Worm (Caenorhabditis elegans) whole organism, L3 larva: Measurements from ENCODE around the gene D2007.1.

Source experiments
- R02D3.7 ChIP-seq: fragments of 150-350 bp; optimal IDR thresholded peaks from 2 replicates; lab custom pipeline; 2014; ENCODE audit warnings: missing biosample characterization, missing genetic modification characterization
- ZK546.5 ChIP-seq: sonication (generic microtip); optimal IDR thresholded peaks from 2 replicates; lab custom pipeline; 2017; ENCODE audit warnings: missing biosample characterization, missing genetic modification characterization
- ama-1 ChIP-seq: fragments of 150-350 bp; optimal IDR thresholded peaks from 2 replicates; lab custom pipeline; 2018
- ceh-16 ChIP-seq: sonication (generic microtip); optimal IDR thresholded peaks from 2 replicates; lab custom pipeline; 2017; ENCODE audit warnings: missing biosample characterization, missing genetic modification characterization
- ceh-82 ChIP-seq: fragments of 150-350 bp; optimal IDR thresholded peaks from 2 replicates; lab custom pipeline; 2014; ENCODE audit warnings: missing biosample characterization, missing genetic modification characterization
- ceh-9 ChIP-seq: sonication (generic microtip); optimal IDR thresholded peaks from 2 replicates; lab custom pipeline; 2018; ENCODE audit warnings: missing biosample characterization, missing genetic modification characterization
- egl-27 ChIP-seq: sonication (generic microtip); optimal IDR thresholded peaks from 4 replicates; lab custom pipeline; 2017; ENCODE audit warnings: missing biosample characterization, missing genetic modification reagents, missing genetic modification characterization
- egl-5 ChIP-seq: fragments of 150-350 bp; optimal IDR thresholded peaks from 2 replicates; lab custom pipeline; 2017; ENCODE audit warnings: missing biosample characterization, missing genetic modification reagents, missing genetic modification characterization, inconsistent platforms
- elt-2 ChIP-seq: sonication (generic microtip); optimal IDR thresholded peaks from 2 replicates; lab custom pipeline; 2016; ENCODE audit warnings: missing genetic modification reagents, mild to moderate bottlenecking, missing genetic modification characterization, missing compliant biosample characterization
- fkh-10 ChIP-seq: sonication (generic microtip); optimal IDR thresholded peaks from 2 replicates; lab custom pipeline; 2017; ENCODE audit warnings: missing biosample characterization, missing genetic modification reagents, missing genetic modification characterization
- fkh-2 ChIP-seq: fragments of 150-350 bp; optimal IDR thresholded peaks from 2 replicates; lab custom pipeline; 2014; ENCODE audit warnings: missing biosample characterization, missing genetic modification reagents, missing genetic modification characterization
- fos-1 ChIP-seq: fragments of 150-350 bp; optimal IDR thresholded peaks from 2 replicates; lab custom pipeline; 2014; ENCODE audit warnings: missing biosample characterization, missing genetic modification characterization
- jun-1 ChIP-seq: fragments of 150-350 bp; optimal IDR thresholded peaks from 2 replicates; lab custom pipeline; 2014; ENCODE audit warnings: missing biosample characterization, missing genetic modification reagents, missing genetic modification characterization
- lin-15B ChIP-seq: fragments of 150-350 bp; optimal IDR thresholded peaks from 2 replicates; lab custom pipeline; 2014; ENCODE audit warnings: missing biosample characterization, missing genetic modification characterization
- lin-39 ChIP-seq: fragments of 150-350 bp; optimal IDR thresholded peaks from 2 replicates; lab custom pipeline; 2018; ENCODE audit warnings: missing biosample characterization, missing genetic modification reagents, missing genetic modification characterization
- lsy-12 ChIP-seq: sonication (generic microtip); optimal IDR thresholded peaks from 2 replicates; lab custom pipeline; 2016; ENCODE audit warnings: mild to moderate bottlenecking, missing genetic modification characterization, missing compliant biosample characterization
- mdl-1 ChIP-seq: fragments of 150-350 bp; optimal IDR thresholded peaks from 2 replicates; lab custom pipeline; 2014; ENCODE audit warnings: missing biosample characterization, missing genetic modification characterization
- mml-1 ChIP-seq: fragments of 150-350 bp; sonication (generic microtip); optimal IDR thresholded peaks from 3 replicates; lab custom pipeline; 2014; ENCODE audit warnings: missing biosample characterization, missing genetic modification characterization
- nfya-1 ChIP-seq: sonication (generic microtip); optimal IDR thresholded peaks from 2 replicates; lab custom pipeline; 2017; ENCODE audit warnings: missing genetic modification characterization, mild to moderate bottlenecking, missing compliant biosample characterization, antibody characterized with exemption, moderate library complexity; ENCODE audit not compliant: insufficient read depth
- nhr-11 ChIP-seq: fragments of 150-350 bp; optimal IDR thresholded peaks from 2 replicates; lab custom pipeline; 2014; ENCODE audit warnings: missing biosample characterization, missing genetic modification characterization
- nhr-12 ChIP-seq: fragments of 150-350 bp; optimal IDR thresholded peaks from 2 replicates; lab custom pipeline; 2014; ENCODE audit warnings: missing biosample characterization, missing genetic modification characterization
- nhr-23 ChIP-seq: fragments of 150-350 bp; optimal IDR thresholded peaks from 2 replicates; lab custom pipeline; 2014; ENCODE audit warnings: missing biosample characterization, missing genetic modification reagents, missing genetic modification characterization
- nhr-237 ChIP-seq: fragments of 150-350 bp; optimal IDR thresholded peaks from 2 replicates; lab custom pipeline; 2014; ENCODE audit warnings: missing biosample characterization, missing genetic modification characterization
- nhr-28 ChIP-seq: fragments of 150-350 bp; optimal IDR thresholded peaks from 2 replicates; lab custom pipeline; 2014; ENCODE audit warnings: missing biosample characterization, missing genetic modification characterization
- nhr-43 ChIP-seq: sonication (generic microtip); optimal IDR thresholded peaks from 2 replicates; lab custom pipeline; 2016; ENCODE audit warnings: mild to moderate bottlenecking, missing genetic modification characterization, missing compliant biosample characterization; ENCODE audit not compliant: poor library complexity, severe bottlenecking
- nhr-67 ChIP-seq: fragments of 150-350 bp; optimal IDR thresholded peaks from 2 replicates; lab custom pipeline; 2014; ENCODE audit warnings: missing biosample characterization, missing genetic modification characterization
- nhr-76 ChIP-seq: fragments of 150-350 bp; sonication (generic microtip); optimal IDR thresholded peaks from 5 replicates; lab custom pipeline; 2014; ENCODE audit warnings: missing biosample characterization, missing genetic modification characterization
- nhr-77 ChIP-seq: fragments of 150-350 bp; optimal IDR thresholded peaks from 2 replicates; lab custom pipeline; 2014; ENCODE audit warnings: missing biosample characterization, missing genetic modification characterization
- pha-4 ChIP-seq: fragments of 150-350 bp; optimal IDR thresholded peaks from 2 replicates; lab custom pipeline; 2014; ENCODE audit warnings: missing biosample characterization, missing genetic modification reagents, missing genetic modification characterization
- sea-2 ChIP-seq: fragments of 150-350 bp; sonication (generic microtip); optimal IDR thresholded peaks from 4 replicates; lab custom pipeline; 2014; ENCODE audit warnings: missing biosample characterization, missing genetic modification reagents, missing genetic modification characterization
- skn-1 ChIP-seq: fragments of 150-350 bp; optimal IDR thresholded peaks from 2 replicates; lab custom pipeline; 2014; ENCODE audit warnings: missing biosample characterization, missing genetic modification characterization
- snpc-4 ChIP-seq: fragments of 150-350 bp; optimal IDR thresholded peaks from 2 replicates; lab custom pipeline; 2014; ENCODE audit warnings: missing biosample characterization, missing genetic modification characterization
- tbx-2 ChIP-seq: sonication (generic microtip); optimal IDR thresholded peaks from 2 replicates; lab custom pipeline; 2016; ENCODE audit warnings: mild to moderate bottlenecking, missing genetic modification characterization, missing compliant biosample characterization
- unc-39 ChIP-seq: sonication (generic microtip); optimal IDR thresholded peaks from 4 replicates; lab custom pipeline; 2017; ENCODE audit warnings: missing biosample characterization, missing genetic modification characterization
- ztf-11 ChIP-seq: fragments of 150-350 bp; optimal IDR thresholded peaks from 2 replicates; lab custom pipeline; 2014; ENCODE audit warnings: missing biosample characterization, missing genetic modification characterization
- ztf-4 ChIP-seq: fragments of 150-350 bp; optimal IDR thresholded peaks from 2 replicates; lab custom pipeline; 2014; ENCODE audit warnings: missing biosample characterization, missing genetic modification characterization

Gene D2007.1

DNA sequence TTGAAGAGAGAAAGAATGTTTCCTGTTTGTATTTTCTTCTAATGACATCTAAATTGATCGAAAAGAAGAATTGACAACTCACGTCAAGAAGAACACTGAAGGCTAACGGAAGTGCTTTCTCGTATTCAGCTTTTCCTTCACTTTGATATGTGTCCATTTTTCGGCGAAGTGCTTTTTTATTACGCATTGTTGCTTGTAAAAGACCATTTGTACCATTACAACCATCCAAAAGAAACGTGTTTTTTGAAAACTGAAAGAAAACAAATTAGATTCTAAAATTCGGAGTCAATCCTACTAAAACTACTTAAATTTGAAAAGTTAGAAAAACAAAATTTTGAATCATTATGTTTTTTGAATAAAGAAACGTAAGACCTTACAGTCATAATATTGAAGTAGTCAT is 43.8 kb downstream of the D2007.1 start:
- TF ChIP-seq nhr-12 (no peak), nhr-76 (tag; lab: Kevin White, UChicago) (no peak), egl-5 (tag; lab: Kevin White, UChicago) (no peak), R02D3.7 (tag; lab: Kevin White, UChicago) (no peak)

ce11 chrIII:8201117-8201516 is 45.9 kb downstream of the D2007.1 start, which contains the start of gene unc-36:
Gene unc-36 (minus strand): TSS chrIII:8201217.
- TF ChIP-seq ceh-82: no peak
- TF ChIP-seq ztf-4: no peak
- TF ChIP-seq fkh-2 (tag; lab: Kevin White, UChicago): no peak
- no peak for TF ChIP-seq mdl-1 (tag; lab: Kevin White, UChicago)
- TF ChIP-seq nhr-237: no peak
- TF ChIP-seq nhr-23: no peak
- no peak for TF ChIP-seq nhr-28 (tag; lab: Kevin White, UChicago)
- TF ChIP-seq fos-1 (tag; lab: Kevin White, UChicago): no peak

- TF ChIP-seq nhr-12 (no peak), sea-2 (GFP tag; lab: Kevin White, UChicago) (no peak), elt-2 (no peak), ceh-16 (tag; lab: Kevin White, UChicago) (no peak), pha-4 (tag; lab: Kevin White, UChicago) (no peak), nhr-28 (tag; lab: Kevin White, UChicago) (no peak), ceh-82 (no peak), nhr-11 (tag; lab: Kevin White, UChicago) (peak; percentile 5), nhr-76 (tag; lab: Kevin White, UChicago) (no peak), lin-39 (tag; lab: Kevin White, UChicago) (peak; percentile 60), snpc-4 (tag; lab: Kevin White, UChicago) (peak; percentile 43), nhr-43 (tag; lab: Kevin White, UChicago) (no peak), ZK546.5 (tag; lab: Kevin White, UChicago) (no peak), jun-1 (no peak), fkh-2 (tag; lab: Kevin White, UChicago) (no peak), nfya-1 (peak; percentile 77), ztf-11 (tag; lab: Kevin White, UChicago) (no peak), egl-27 (no peak), tbx-2 (tag; lab: Kevin White, UChicago) (no peak), nhr-77 (tag; lab: Kevin White, UChicago) (no peak), lin-15B (tag; lab: Kevin White, UChicago) (peak; percentile 33), lsy-12 (tag; lab: Kevin White, UChicago) (no peak)
Observed at ce11 chrIII:8201760-8202159, 46.5 kb downstream of the D2007.1 start.

DNA sequence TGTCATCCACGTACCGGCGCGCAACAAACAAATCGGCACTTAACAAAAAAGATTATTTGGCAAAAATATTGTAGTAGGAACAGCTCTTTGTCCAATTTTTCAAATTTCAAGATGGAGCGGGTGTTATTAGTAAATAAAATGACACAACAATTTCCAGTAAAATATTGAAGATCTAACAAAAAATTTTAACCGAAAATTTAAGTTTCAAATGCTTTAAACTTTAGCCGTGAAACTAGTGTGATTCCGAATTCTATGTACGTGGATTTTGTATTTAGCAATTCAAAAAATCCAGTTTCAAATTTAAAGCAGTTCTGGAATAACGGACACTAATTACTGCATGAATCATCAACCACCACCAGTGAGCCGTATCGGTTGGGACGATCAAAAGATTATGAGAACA is 47.5 kb downstream of the D2007.1 start, which contains the start of gene snb-5:
Gene snb-5 (plus strand): TSS at position 301 of the 400 bp plus-strand sequence.
- TF ChIP-seq nhr-67 (tag; lab: Kevin White, UChicago): no peak
- TF ChIP-seq mml-1 (tag; lab: Kevin White, UChicago): no peak
- no peak for TF ChIP-seq ceh-9 (tag; lab: Kevin White, UChicago)
- no peak for TF ChIP-seq unc-39 (tag; lab: Kevin White, UChicago)
- no peak for TF ChIP-seq ama-1
- no peak for TF ChIP-seq ztf-11 (tag; lab: Kevin White, UChicago)
- no peak for TF ChIP-seq fkh-10 (GFP tag; lab: Kevin White, UChicago)
- TF ChIP-seq skn-1: no peak
- no peak for TF ChIP-seq mdl-1 (tag; lab: Kevin White, UChicago)
